Worm (Caenorhabditis elegans): ENCODE measurements around the gene skr-3.
A peak's percentile ranks its signal among the peaks of the same experiment; 100 is the strongest.

The skr-3 gene

DNA sequence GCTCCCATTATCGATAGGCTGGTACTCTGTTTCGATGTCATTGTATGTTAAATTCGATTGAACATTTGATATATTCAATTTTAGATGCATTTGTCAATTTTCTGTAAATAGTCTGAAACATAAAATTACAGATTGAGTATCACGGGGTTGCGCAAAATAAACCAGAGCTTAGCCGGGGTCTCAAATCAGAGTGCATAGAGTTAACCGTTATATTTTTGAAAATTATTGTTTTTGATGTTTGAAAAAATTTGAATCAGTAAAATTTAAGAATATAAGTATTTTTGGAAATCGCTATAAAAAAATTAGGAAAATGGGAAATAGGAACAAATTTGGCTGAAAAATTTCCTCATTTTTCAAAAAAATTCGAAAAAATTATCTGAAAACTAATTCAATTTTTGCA lies 38.7 kb downstream of the skr-3 start, which contains the start of gene F10A3.17:
TSS of gene F10A3.17 (minus strand) at position 101 of the 400 bp plus-strand sequence.
- TF ChIP-seq elt-2 (tag; optimal IDR thresholded peaks at IDR 0.05) (no peak), snpc-4 (tag; optimal IDR thresholded peaks at IDR 0.05) (no peak), nfya-1 (tag; optimal IDR thresholded peaks at IDR 0.05; ENCODE audit: insufficient read depth) (no peak), unc-39 (tag; optimal IDR thresholded peaks at IDR 0.05) (no peak), ceh-28 (tag; optimal IDR thresholded peaks at IDR 0.05) (no peak), nhr-11 (tag; optimal IDR thresholded peaks at IDR 0.05) (no peak), nhr-12 (tag; optimal IDR thresholded peaks at IDR 0.05) (no peak), fos-1 (tag; optimal IDR thresholded peaks at IDR 0.05) (no peak), nhr-43 (tag; optimal IDR thresholded peaks at IDR 0.05; ENCODE audit: poor library complexity, severe bottlenecking) (no peak), lin-15B (tag; optimal IDR thresholded peaks at IDR 0.05) (no peak), ztf-4 (tag; optimal IDR thresholded peaks at IDR 0.05) (no peak), elt-1 (tag; optimal IDR thresholded peaks at IDR 0.05) (no peak), zag-1 (tag; optimal IDR thresholded peaks at IDR 0.05) (no peak), nhr-67 (tag; optimal IDR thresholded peaks at IDR 0.05) (no peak), ceh-16 (tag; optimal IDR thresholded peaks at IDR 0.05) (no peak), R02D3.7 (tag; optimal IDR thresholded peaks at IDR 0.05) (no peak), daf-12 (tag; optimal IDR thresholded peaks at IDR 0.05) (no peak), jun-1 (tag; optimal IDR thresholded peaks at IDR 0.05) (no peak)

- TF ChIP-seq ceh-16 (tag; optimal IDR thresholded peaks at IDR 0.05) (no peak), nhr-11 (tag; optimal IDR thresholded peaks at IDR 0.05) (no peak), pha-4 (tag; optimal IDR thresholded peaks at IDR 0.05) (peak; percentile 71), nhr-28 (tag; optimal IDR thresholded peaks at IDR 0.05) (no peak), elt-2 (tag; optimal IDR thresholded peaks at IDR 0.05) (peak; percentile 42), pqm-1 (tag; optimal IDR thresholded peaks at IDR 0.05) (peak; percentile 16), aly-2 (tag; optimal IDR thresholded peaks at IDR 0.05) (no peak), ceh-82 (tag; optimal IDR thresholded peaks at IDR 0.05) (no peak), mdl-1 (tag; optimal IDR thresholded peaks at IDR 0.05) (no peak), ztf-11 (tag; optimal IDR thresholded peaks at IDR 0.05) (no peak), egl-5 (tag; optimal IDR thresholded peaks at IDR 0.05) (no peak), sea-2 (GFP tag; optimal IDR thresholded peaks at IDR 0.05) (no peak), fkh-10 (GFP tag; optimal IDR thresholded peaks at IDR 0.05) (no peak), elt-3 (tag; optimal IDR thresholded peaks at IDR 0.05) (no peak), nhr-77 (tag; optimal IDR thresholded peaks at IDR 0.05) (no peak), skn-1 (tag; optimal IDR thresholded peaks at IDR 0.05) (no peak)
Measured at ce11 chrV:16160087-16160486, 39.2 kb downstream of the skr-3 start.

DNA sequence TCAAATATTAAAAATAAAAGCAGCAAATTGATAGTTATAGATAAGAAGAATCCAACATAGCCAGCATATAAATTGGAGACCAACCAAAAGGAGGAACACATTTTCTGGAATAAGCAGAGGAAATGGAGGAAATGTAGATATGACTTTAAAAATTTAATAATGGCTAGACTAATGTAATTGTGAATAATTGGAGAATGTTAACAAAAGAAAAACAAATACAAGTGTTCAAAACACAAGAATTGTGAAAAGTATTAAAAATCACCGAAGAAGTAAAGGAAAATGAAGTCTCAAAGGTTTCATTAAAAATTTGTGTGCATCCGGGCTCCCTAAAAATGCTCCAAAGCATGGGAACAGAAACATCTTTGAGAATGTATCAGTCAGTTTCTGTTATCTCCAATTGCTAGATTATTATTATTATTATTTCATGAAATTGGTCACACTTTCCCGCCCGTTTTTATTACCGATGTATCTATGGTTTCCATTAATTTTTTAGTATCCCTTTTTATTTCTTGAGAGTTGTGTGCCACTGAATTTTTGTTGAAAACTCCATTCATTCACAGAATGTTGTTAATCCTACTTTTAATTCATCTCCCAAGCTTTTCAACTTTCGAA lies 41.3 kb downstream of the skr-3 start, which contains the start of the genes str-109 and F10A3.11:
TSS of gene str-109 (minus strand) at position 101 of the 612 bp plus-strand sequence.
TSS of gene F10A3.11 (plus strand) at position 562 of the 612 bp plus-strand sequence.
- TF ChIP-seq nhr-76 (tag; optimal IDR thresholded peaks at IDR 0.05) (no peak), fkh-2 (tag; optimal IDR thresholded peaks at IDR 0.05) (no peak), nhr-43 (tag; optimal IDR thresholded peaks at IDR 0.05; ENCODE audit: poor library complexity, severe bottlenecking) (no peak), egl-5 (tag; optimal IDR thresholded peaks at IDR 0.05) (no peak), nhr-12 (tag; optimal IDR thresholded peaks at IDR 0.05) (no peak), nhr-28 (tag; optimal IDR thresholded peaks at IDR 0.05) (no peak), lin-39 (tag; optimal IDR thresholded peaks at IDR 0.05) (no peak), nfya-1 (tag; optimal IDR thresholded peaks at IDR 0.05; ENCODE audit: insufficient read depth) (no peak), mdl-1 (tag; optimal IDR thresholded peaks at IDR 0.05) (no peak), ZK546.5 (tag; optimal IDR thresholded peaks at IDR 0.05) (no peak), daf-12 (tag; optimal IDR thresholded peaks at IDR 0.05) (no peak), nhr-67 (tag; optimal IDR thresholded peaks at IDR 0.05) (no peak), skn-1 (tag; optimal IDR thresholded peaks at IDR 0.05) (no peak), pha-4 (tag; optimal IDR thresholded peaks at IDR 0.05) (no peak), ceh-9 (tag; optimal IDR thresholded peaks at IDR 0.05) (no peak), nhr-25 (tag; optimal IDR thresholded peaks at IDR 0.05) (no peak), ama-1 (optimal IDR thresholded peaks at IDR 0.05) (no peak), ceh-16 (tag; optimal IDR thresholded peaks at IDR 0.05) (no peak)

All from whole organism, L3 larva.